Fruit fly (Drosophila melanogaster) whole organism, prepupa: Measurements from ENCODE around the gene Kr-h1.

Experiments
- CG10631 ChIP-seq: fragments of 200-800 bp; sonication (Bioruptor generic); optimal IDR thresholded peaks from 2 replicates; lab custom pipeline; 2016; ENCODE audit warnings: missing biosample characterization, missing genetic modification characterization
- CG10669 ChIP-seq: fragments of 200-800 bp; sonication (Bioruptor generic); optimal IDR thresholded peaks from 3 replicates; lab custom pipeline; 2018; ENCODE audit warnings: missing biosample characterization, mild to moderate bottlenecking, missing genetic modification characterization, moderate library complexity
- CG11294 ChIP-seq: fragments of 200-800 bp; sonication (Bioruptor generic); IDR thresholded peaks from 2 replicates; pipeline ENCODE4 v1.3.6; 2022; ENCODE audit warnings: missing biosample characterization, missing genetic modification characterization
- CG11762 ChIP-seq: fragments of 200-800 bp; sonication (Bioruptor generic); optimal IDR thresholded peaks from 3 replicates; lab custom pipeline; 2016; ENCODE audit warnings: missing biosample characterization, missing genetic modification characterization; ENCODE audit not compliant: insufficient read depth
- CG11902 ChIP-seq: fragments of 200-800 bp; sonication (Bioruptor generic); optimal IDR thresholded peaks from 3 replicates; lab custom pipeline; 2016; ENCODE audit warnings: missing biosample characterization, missing genetic modification characterization
- CG16779 ChIP-seq: fragments of 200-800 bp; sonication (Bioruptor generic); optimal IDR thresholded peaks from 3 replicates; lab custom pipeline; 2017; ENCODE audit warnings: missing biosample characterization, mild to moderate bottlenecking, missing genetic modification characterization
- CG3032 ChIP-seq: fragments of 200-800 bp; optimal IDR thresholded peaks from 2 replicates; lab custom pipeline; 2019; ENCODE audit warnings: missing biosample characterization, mild to moderate bottlenecking, missing genetic modification characterization, moderate library complexity
- CG31627 ChIP-seq: fragments of 200-800 bp; sonication (Bioruptor generic); optimal IDR thresholded peaks from 3 replicates; lab custom pipeline; 2016; ENCODE audit warnings: missing biosample characterization, missing genetic modification characterization
- CG32006 ChIP-seq: fragments of 200-800 bp; sonication (Bioruptor generic); optimal IDR thresholded peaks from 3 replicates; lab custom pipeline; 2017; ENCODE audit warnings: missing biosample characterization, mild to moderate bottlenecking, missing genetic modification characterization
- CG34406 ChIP-seq: fragments of 200-800 bp; sonication (Bioruptor generic); optimal IDR thresholded peaks from 3 replicates; lab custom pipeline; 2016; ENCODE audit warnings: missing biosample characterization, missing genetic modification characterization
- CG3919 ChIP-seq: fragments of 200-800 bp; sonication (Bioruptor generic); optimal IDR thresholded peaks from 3 replicates; lab custom pipeline; 2016; ENCODE audit warnings: missing biosample characterization, missing genetic modification characterization
- CG4318 ChIP-seq: fragments of 200-800 bp; sonication (Bioruptor generic); optimal IDR thresholded peaks from 3 replicates; lab custom pipeline; 2017; ENCODE audit warnings: missing biosample characterization, mild to moderate bottlenecking, missing genetic modification characterization
- CG6163 ChIP-seq: fragments of 200-800 bp; sonication (Bioruptor generic); IDR thresholded peaks from 3 replicates; pipeline ENCODE4 v1.3.6; 2022; ENCODE audit warnings: missing biosample characterization, missing genetic modification characterization
- CG6276 ChIP-seq: fragments of 200-800 bp; sonication (Bioruptor generic); optimal IDR thresholded peaks from 2 replicates; lab custom pipeline; 2017; ENCODE audit warnings: missing biosample characterization, mild to moderate bottlenecking, missing genetic modification characterization
- CG6808 ChIP-seq: fragments of 200-800 bp; sonication (Bioruptor generic); optimal IDR thresholded peaks from 3 replicates; lab custom pipeline; 2017; ENCODE audit warnings: missing biosample characterization, missing genetic modification characterization, mild to moderate bottlenecking, moderate library complexity, missing genetic modification reagents
- CG8319 ChIP-seq: fragments of 200-800 bp; sonication (Bioruptor generic); optimal IDR thresholded peaks from 3 replicates; lab custom pipeline; 2016; ENCODE audit warnings: missing biosample characterization, missing genetic modification characterization
- CG9139 ChIP-seq: fragments of 200-800 bp; sonication (Bioruptor generic); optimal IDR thresholded peaks from 3 replicates; lab custom pipeline; 2017; ENCODE audit warnings: missing biosample characterization, mild to moderate bottlenecking, missing genetic modification characterization
- Eip75B ChIP-seq: fragments of 200-800 bp; sonication (Bioruptor generic); optimal IDR thresholded peaks from 3 replicates; lab custom pipeline; 2016; ENCODE audit warnings: missing biosample characterization, missing genetic modification characterization
- Eip78C ChIP-seq: fragments of 200-800 bp; sonication (Bioruptor generic); peaks from one replicate; lab custom pipeline; 2016; ENCODE audit warnings: missing biosample characterization, missing genetic modification characterization
- Ets96B ChIP-seq: fragments of 200-800 bp; optimal IDR thresholded peaks from 2 replicates; lab custom pipeline; 2019; ENCODE audit warnings: missing biosample characterization, mild to moderate bottlenecking, missing genetic modification characterization, moderate library complexity
- Gug ChIP-seq: fragments of 200-800 bp; sonication (Bioruptor generic); IDR thresholded peaks from 2 replicates; pipeline ENCODE4 v1.3.6; 2022; ENCODE audit warnings: missing biosample characterization, missing genetic modification characterization
- Hr38 ChIP-seq: sonication (Bioruptor generic); optimal IDR thresholded peaks from 2 replicates; lab custom pipeline; 2016; ENCODE audit warnings: missing biosample characterization, missing genetic modification characterization
- Hr39 ChIP-seq: fragments of 200-800 bp; sonication (Bioruptor generic); optimal IDR thresholded peaks from 2 replicates; lab custom pipeline; 2016; ENCODE audit warnings: missing biosample characterization, missing genetic modification characterization
- Lpt ChIP-seq: fragments of 200-800 bp; sonication (Bioruptor generic); optimal IDR thresholded peaks from 3 replicates; lab custom pipeline; 2016; ENCODE audit warnings: missing biosample characterization, missing genetic modification characterization
- OdsH ChIP-seq: fragments of 200-800 bp; sonication (Bioruptor generic); optimal IDR thresholded peaks from 3 replicates; lab custom pipeline; 2016; ENCODE audit warnings: missing biosample characterization, missing genetic modification characterization
- Smox ChIP-seq: fragments of 200-800 bp; sonication (Bioruptor generic); optimal IDR thresholded peaks from 3 replicates; lab custom pipeline; 2016; ENCODE audit warnings: missing biosample characterization, missing genetic modification characterization
- Sox102F ChIP-seq: fragments of 200-800 bp; sonication (Bioruptor generic); optimal IDR thresholded peaks from 2 replicates; lab custom pipeline; 2016; ENCODE audit warnings: missing biosample characterization, mild to moderate bottlenecking, missing genetic modification characterization
- Sox14 ChIP-seq: fragments of 200-800 bp; sonication (Bioruptor generic); optimal IDR thresholded peaks from 3 replicates; lab custom pipeline; 2016; ENCODE audit warnings: missing biosample characterization, missing genetic modification characterization
- achi ChIP-seq: fragments of 200-800 bp; sonication (Bioruptor generic); optimal IDR thresholded peaks from 3 replicates; lab custom pipeline; 2016; ENCODE audit warnings: missing biosample characterization, missing genetic modification characterization
- acj6 ChIP-seq: fragments of 200-800 bp; sonication (Bioruptor generic); optimal IDR thresholded peaks from 3 replicates; lab custom pipeline; 2016; ENCODE audit warnings: missing biosample characterization, missing genetic modification characterization
- dac ChIP-seq: fragments of 200-800 bp; sonication (Bioruptor generic); optimal IDR thresholded peaks from 2 replicates; lab custom pipeline; 2017; ENCODE audit warnings: missing biosample characterization, mild to moderate bottlenecking, missing genetic modification characterization
- esn ChIP-seq: fragments of 200-800 bp; sonication (Bioruptor generic); optimal IDR thresholded peaks from 2 replicates; lab custom pipeline; 2016; ENCODE audit warnings: missing biosample characterization, mild to moderate bottlenecking, missing genetic modification characterization, moderate library complexity
- fd85E ChIP-seq: fragments of 200-800 bp; sonication (Bioruptor generic); optimal IDR thresholded peaks from 3 replicates; lab custom pipeline; 2016; ENCODE audit warnings: missing biosample characterization, missing genetic modification characterization
- fkh ChIP-seq: fragments of 200-800 bp; sonication (Bioruptor generic); optimal IDR thresholded peaks from 3 replicates; lab custom pipeline; 2017; ENCODE audit warnings: missing biosample characterization, mild to moderate bottlenecking, missing genetic modification characterization, moderate library complexity
- lz ChIP-seq: fragments of 200-800 bp; sonication (Bioruptor generic); optimal IDR thresholded peaks from 3 replicates; lab custom pipeline; 2016; ENCODE audit warnings: missing biosample characterization, missing genetic modification characterization
- svp ChIP-seq: fragments of 200-800 bp; sonication (Bioruptor generic); peaks from one replicate; lab custom pipeline; 2016; ENCODE audit warnings: missing biosample characterization, missing genetic modification characterization
- vri ChIP-seq: fragments of 200-800 bp; sonication (Bioruptor generic); optimal IDR thresholded peaks from 3 replicates; lab custom pipeline; 2016; ENCODE audit warnings: missing biosample characterization, mild to moderate bottlenecking, missing genetic modification characterization

The Kr-h1 gene

DNA sequence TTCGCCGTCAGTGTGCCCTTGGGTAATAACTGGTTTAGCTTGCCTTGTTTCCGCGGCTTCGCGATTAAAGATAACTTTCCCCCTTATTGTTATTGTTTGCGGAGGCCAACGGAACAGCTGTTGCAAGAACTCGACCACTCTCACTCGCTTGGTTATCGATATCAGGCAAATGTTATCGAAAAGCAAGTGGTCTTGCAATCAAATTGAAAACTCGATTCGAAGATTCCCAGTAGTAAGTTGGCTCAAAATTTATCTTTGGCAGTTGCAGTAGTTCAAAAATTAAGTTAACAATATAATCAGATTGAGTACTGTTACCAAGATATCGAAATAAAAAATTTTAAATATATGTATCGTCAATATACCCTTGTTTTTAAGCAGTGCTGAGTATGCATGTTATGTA, 16.6 kb upstream of the Kr-h1 start, which contains the start of the genes Fbw5 and CG9147 (continued):
- TF ChIP-seq CG6808 (GFP tag; lab: Kevin White, UChicago) (peak; percentile 97), Sox14 (GFP tag; lab: Kevin White, UChicago) (peak; percentile 100), CG31627 (GFP tag; lab: Kevin White, UChicago) (peak; percentile 100), CG10631 (GFP tag; lab: Kevin White, UChicago) (peak; percentile 100), Gug (GFP tag; lab: Robert Waterston, UW) (peak; percentile 99), CG34406 (peak; percentile 100), CG6163 (GFP tag; lab: Robert Waterston, UW) (peak; percentile 100), CG9139 (GFP tag; lab: Kevin White, UChicago) (peak; percentile 99), CG10669 (peak; percentile 100), CG11294 (GFP tag; lab: Robert Waterston, UW) (peak; percentile 99), fd85E (peak; percentile 97), lz (GFP tag; lab: Kevin White, UChicago) (peak; percentile 100), CG8319 (GFP tag; lab: Kevin White, UChicago) (peak; percentile 99), fkh (GFP tag; lab: Kevin White, UChicago) (peak; percentile 96), Hr39 (GFP tag; lab: Kevin White, UChicago) (peak; percentile 100), svp (GFP tag; lab: Kevin White, UChicago) (peak; percentile 100), acj6 (GFP tag; lab: Kevin White, UChicago) (peak; percentile 100), CG16779 (tag; lab: Kevin White, UChicago) (peak; percentile 99), achi (peak; percentile 99), Hr38 (GFP tag; lab: Kevin White, UChicago) (peak; percentile 94), CG6276 (GFP tag; lab: Kevin White, UChicago) (peak; percentile 99), CG3919 (GFP tag; lab: Kevin White, UChicago) (peak; percentile 100), Eip75B (peak; percentile 100), Lpt (GFP tag; lab: Kevin White, UChicago) (peak; percentile 99), CG11762 (GFP tag; lab: Kevin White, UChicago) (peak; percentile 99), esn (GFP tag; lab: Kevin White, UChicago) (peak; percentile 100), Smox (peak; percentile 100), CG32006 (GFP tag; lab: Kevin White, UChicago) (peak; percentile 100), Eip78C (GFP tag; lab: Kevin White, UChicago) (peak; percentile 100), CG11902 (GFP tag; lab: Kevin White, UChicago) (peak; percentile 99), dac (peak; percentile 99), CG3032 (peak; percentile 99), Sox102F (GFP tag; lab: Kevin White, UChicago) (peak; percentile 100), vri (GFP tag; lab: Kevin White, UChicago) (peak; percentile 100), CG4318 (peak; percentile 99)

DNA sequence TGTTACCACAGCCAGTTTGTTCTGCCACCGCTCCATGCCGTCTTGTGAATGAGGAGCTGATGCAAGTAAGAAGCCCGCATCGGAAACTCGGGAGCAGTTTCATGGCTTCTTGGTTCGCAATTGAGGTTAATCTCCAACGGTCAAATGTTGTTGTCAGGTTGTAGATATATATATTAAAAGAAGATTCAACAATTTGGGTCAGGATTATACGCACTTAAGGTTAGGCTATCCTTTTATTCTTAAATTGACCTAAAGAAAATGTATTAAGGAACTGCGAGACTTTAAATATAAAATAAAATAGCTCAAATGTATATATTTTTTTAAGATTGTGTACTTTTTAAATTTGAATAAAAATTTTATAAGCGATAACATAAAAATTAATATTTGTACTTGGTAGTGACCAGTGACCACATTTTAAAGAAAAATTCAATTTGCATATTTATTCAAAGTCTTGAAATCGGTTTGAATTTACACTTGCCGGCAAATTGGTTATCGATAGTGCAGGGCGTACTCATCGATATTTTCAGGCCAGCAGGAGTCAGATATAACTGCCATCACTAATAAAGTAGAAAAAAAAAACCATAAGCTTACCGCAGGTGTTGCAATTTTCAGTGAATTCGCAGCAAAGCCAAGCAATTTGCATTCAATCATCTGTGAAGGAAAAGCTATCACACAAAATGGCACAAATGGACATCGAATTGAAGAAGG, 13.7 kb upstream of the Kr-h1 start, which contains the start of the genes CG9150 and Pfdn1:
Gene CG9150 (minus strand): TSS at position 51 of the 708 bp plus-strand sequence.
Gene Pfdn1 (plus strand): TSS at position 536 of the 708 bp plus-strand sequence.
- TF ChIP-seq OdsH (GFP tag; lab: Kevin White, UChicago) (no peak), CG6808 (GFP tag; lab: Kevin White, UChicago) (no peak), Eip78C (GFP tag; lab: Kevin White, UChicago) (peak; percentile 61), achi (no peak), CG32006 (GFP tag; lab: Kevin White, UChicago) (no peak), esn (GFP tag; lab: Kevin White, UChicago) (peak; percentile 9), Ets96B (no peak), CG9139 (GFP tag; lab: Kevin White, UChicago) (no peak), Sox102F (GFP tag; lab: Kevin White, UChicago) (no peak)
